Worm (Caenorhabditis elegans) whole organism, young adult: ENCODE results near the gene sri-60.

Experiments
- B0019.2 ChIP-seq: fragments of 200-800 bp; sonication (Bioruptor generic); conservative IDR thresholded peaks from 2 replicates; pipeline ENCODE4 v1.3.6; 2022; ENCODE audit warnings: missing genetic modification reagents, missing genetic modification characterization, missing compliant biosample characterization
- B0336.3 ChIP-seq: fragments of 200-800 bp; sonication (Bioruptor generic); IDR thresholded peaks from 2 replicates; pipeline ENCODE4 v1.3.6; 2022; ENCODE audit warnings: missing genetic modification characterization, missing compliant biosample characterization
- F52B5.7 ChIP-seq: sonication (generic microtip); optimal IDR thresholded peaks from 2 replicates; lab custom pipeline; 2016; ENCODE audit warnings: mild to moderate bottlenecking, missing genetic modification characterization, missing compliant biosample characterization
- K12H6.12 ChIP-seq: fragments of 200-800 bp; sonication (Bioruptor generic); optimal IDR thresholded peaks from 2 replicates; lab custom pipeline; 2018; ENCODE audit warnings: mild to moderate bottlenecking, missing genetic modification characterization, missing compliant biosample characterization
- Y53G8AR.9 ChIP-seq: fragments of 200-800 bp; sonication (Bioruptor generic); conservative IDR thresholded peaks from 2 replicates; pipeline ENCODE4 v1.3.6; 2022; ENCODE audit warnings: missing genetic modification reagents, missing genetic modification characterization, missing compliant biosample characterization
- Y67H2A.10 ChIP-seq: fragments of 200-800 bp; sonication (Bioruptor generic); conservative IDR thresholded peaks from 2 replicates; pipeline ENCODE4 v1.3.6; 2022; ENCODE audit warnings: missing genetic modification reagents, missing genetic modification characterization, missing compliant biosample characterization
- aptf-3 ChIP-seq: fragments of 200-800 bp; sonication (Bioruptor generic); IDR thresholded peaks from 2 replicates; pipeline ENCODE4 v1.3.6; 2022; ENCODE audit warnings: missing genetic modification characterization, missing compliant biosample characterization
- atf-7 ChIP-seq: sonication (generic microtip); optimal IDR thresholded peaks from 2 replicates; lab custom pipeline; 2017; ENCODE audit warnings: mild to moderate bottlenecking, missing genetic modification characterization, missing compliant biosample characterization
- attf-3 ChIP-seq: fragments of 200-800 bp; sonication (Bioruptor generic); conservative IDR thresholded peaks from 2 replicates; pipeline ENCODE4 v1.3.6; 2022; ENCODE audit warnings: missing genetic modification reagents, missing genetic modification characterization, missing compliant biosample characterization
- ccch-3 ChIP-seq: fragments of 200-800 bp; sonication (Bioruptor generic); optimal IDR thresholded peaks from 2 replicates; lab custom pipeline; 2018; ENCODE audit warnings: mild to moderate bottlenecking, missing genetic modification characterization, missing compliant biosample characterization
- cebp-2 ChIP-seq: fragments of 200-800 bp; sonication (Bioruptor generic); IDR thresholded peaks from 2 replicates; pipeline ENCODE4 v1.3.6; 2022; ENCODE audit warnings: missing genetic modification characterization, missing compliant biosample characterization
- ceh-100 ChIP-seq: fragments of 200-800 bp; sonication (Bioruptor generic); IDR thresholded peaks from 2 replicates; pipeline ENCODE4 v1.3.6; 2022; ENCODE audit warnings: missing genetic modification reagents, missing genetic modification characterization, missing compliant biosample characterization
- ceh-27 ChIP-seq: fragments of 200-800 bp; sonication (Bioruptor generic); optimal IDR thresholded peaks from 2 replicates; lab custom pipeline; 2018; ENCODE audit warnings: mild to moderate bottlenecking, missing genetic modification characterization, moderate library complexity, missing compliant biosample characterization
- die-1 ChIP-seq: sonication (generic microtip); optimal IDR thresholded peaks from 2 replicates; lab custom pipeline; 2016; ENCODE audit warnings: missing genotype, mild to moderate bottlenecking, missing genetic modification characterization, missing compliant biosample characterization
- efl-1 ChIP-seq: fragments of 150-350 bp; optimal IDR thresholded peaks from 2 replicates; lab custom pipeline; 2014; ENCODE audit warnings: missing biosample characterization, missing genetic modification reagents, missing genetic modification characterization
- egl-44 ChIP-seq: fragments of 200-800 bp; sonication (Bioruptor generic); IDR thresholded peaks from 2 replicates; pipeline ENCODE4 v1.3.6; 2022; ENCODE audit warnings: missing genetic modification reagents, missing genetic modification characterization, missing compliant biosample characterization
- ets-4 ChIP-seq: fragments of 200-800 bp; sonication (Bioruptor generic); optimal IDR thresholded peaks from 2 replicates; lab custom pipeline; 2018; ENCODE audit warnings: mild to moderate bottlenecking, missing genetic modification characterization, missing compliant biosample characterization
- gei-17 ChIP-seq: fragments of 200-800 bp; sonication (Bioruptor generic); optimal IDR thresholded peaks from 2 replicates; lab custom pipeline; 2018; ENCODE audit warnings: mild to moderate bottlenecking, missing genetic modification characterization, missing compliant biosample characterization
- hlh-12 ChIP-seq: sonication (generic microtip); optimal IDR thresholded peaks from 2 replicates; lab custom pipeline; 2016; ENCODE audit warnings: missing genetic modification characterization, missing compliant biosample characterization
- hmg-1.2 ChIP-seq: fragments of 200-800 bp; sonication (Bioruptor generic); IDR thresholded peaks from 2 replicates; pipeline ENCODE4 v1.3.6; 2022; ENCODE audit warnings: missing genetic modification reagents, missing genetic modification characterization, missing compliant biosample characterization
- hmg-20 ChIP-seq: fragments of 200-800 bp; sonication (Bioruptor generic); IDR thresholded peaks from 2 replicates; pipeline ENCODE4 v1.3.6; 2022; ENCODE audit warnings: missing genetic modification reagents, missing genetic modification characterization, missing compliant biosample characterization
- hrde-1 ChIP-seq: sonication (generic microtip); optimal IDR thresholded peaks from 2 replicates; lab custom pipeline; 2016; ENCODE audit warnings: missing genetic modification characterization, mild to moderate bottlenecking, missing compliant biosample characterization, moderate library complexity, missing genotype, missing genetic modification reagents, borderline replicate concordance
- hsf-1 ChIP-seq: fragments of 200-800 bp; sonication (Bioruptor generic); IDR thresholded peaks from 2 replicates; pipeline ENCODE4 v1.3.6; 2022; ENCODE audit warnings: missing genetic modification reagents, missing genetic modification characterization, missing compliant biosample characterization
- let-607 ChIP-seq, 2 experiments: fragments of 200-800 bp in 1 of 2; sonication (Bioruptor generic) in 1 of 2; sonication (generic microtip) in 1 of 2; optimal IDR thresholded peaks; 2 replicates each; lab custom pipeline; 2016 to 2018; ENCODE audit warnings: mild to moderate bottlenecking in 2 of 2, missing compliant biosample characterization in 2 of 2, missing genetic modification characterization in 2 of 2, moderate library complexity in 2 of 2, missing genotype in 1 of 2
- lin-26 ChIP-seq: fragments of 200-800 bp; sonication (Bioruptor generic); IDR thresholded peaks from 2 replicates; pipeline ENCODE4 v1.3.6; 2022; ENCODE audit warnings: missing genetic modification reagents, missing genetic modification characterization, missing compliant biosample characterization
- madf-10 ChIP-seq: sonication (generic microtip); optimal IDR thresholded peaks from 2 replicates; lab custom pipeline; 2016; ENCODE audit warnings: mild to moderate bottlenecking, missing genetic modification characterization, missing compliant biosample characterization
- madf-3 ChIP-seq: fragments of 200-800 bp; sonication (Bioruptor generic); IDR thresholded peaks from 2 replicates; pipeline ENCODE4 v1.3.6; 2022; ENCODE audit warnings: missing genetic modification reagents, missing genetic modification characterization, missing compliant biosample characterization
- pbrm-1 ChIP-seq: fragments of 200-800 bp; sonication (Bioruptor generic); IDR thresholded peaks from 2 replicates; pipeline ENCODE4 v1.3.6; 2022; ENCODE audit warnings: missing genetic modification reagents, missing genetic modification characterization, missing compliant biosample characterization
- pha-4 ChIP-seq: fragments of 150-350 bp; sonication (generic microtip); optimal IDR thresholded peaks from 2 replicates; lab custom pipeline; 2014; ENCODE audit warnings: missing biosample characterization, missing genetic modification reagents, missing genetic modification characterization
- snpc-4 ChIP-seq, 5 experiments: fragments of 150-350 bp in 1 of 5; sonication (generic microtip) in 4 of 5; optimal IDR thresholded peaks; 2 replicates each; lab custom pipeline; 2014 to 2018; ENCODE audit warnings: missing genetic modification characterization in 5 of 5, missing biosample characterization in 3 of 5, antibody characterized with exemption in 2 of 5, mild to moderate bottlenecking in 2 of 5, missing compliant biosample characterization in 2 of 5, missing genotype in 2 of 5, moderate library complexity in 2 of 5, missing genetic modification reagents in 1 of 5
- sptf-2 ChIP-seq: fragments of 200-800 bp; sonication (Bioruptor generic); optimal IDR thresholded peaks from 2 replicates; lab custom pipeline; 2018; ENCODE audit warnings: mild to moderate bottlenecking, missing genetic modification characterization, missing compliant biosample characterization
- zim-3 ChIP-seq: sonication (generic microtip); optimal IDR thresholded peaks from 2 replicates; lab custom pipeline; 2017; ENCODE audit warnings: mild to moderate bottlenecking, missing genetic modification characterization, moderate library complexity, missing compliant biosample characterization
- ztf-18 ChIP-seq: sonication (generic microtip); optimal IDR thresholded peaks from 2 replicates; lab custom pipeline; 2016; ENCODE audit warnings: missing genotype, mild to moderate bottlenecking, missing genetic modification characterization, missing compliant biosample characterization
- ztf-6 ChIP-seq: fragments of 200-800 bp; sonication (Bioruptor generic); IDR thresholded peaks from 2 replicates; pipeline ENCODE4 v1.3.6; 2022; ENCODE audit warnings: missing genetic modification reagents, missing genetic modification characterization, missing compliant biosample characterization

sri-60 gene

ce11 chrII:2700229-2700628 is 2.4 kb downstream of the sri-60 start, which contains the start of gene sri-61:
Gene sri-61, minus strand, starts transcription at chrII:2700329.
- TF ChIP-seq hmg-20 (GFP tag; lab: Robert Waterston, UW) = no peak
- no peak for TF ChIP-seq snpc-4 (GFP tag; optimal IDR thresholded peaks at IDR 0.05; lab: Kevin White, UChicago)
- no peak for TF ChIP-seq snpc-4 (tag; optimal IDR thresholded peaks at IDR 0.05; lab: Kevin White, UChicago)
- TF ChIP-seq pbrm-1 (GFP tag; lab: Robert Waterston, UW) = no peak
- no peak for TF ChIP-seq attf-3 (GFP tag; lab: Robert Waterston, UW)
- TF ChIP-seq F52B5.7 (tag; lab: Kevin White, UChicago) = no peak
- TF ChIP-seq B0019.2 (GFP tag; lab: Robert Waterston, UW) = no peak
- no peak for TF ChIP-seq madf-10 (tag; lab: Kevin White, UChicago)
- no peak for TF ChIP-seq lin-26 (GFP tag; lab: Robert Waterston, UW)
- no peak for TF ChIP-seq die-1 (tag; lab: Kevin White, UChicago)
- TF ChIP-seq B0336.3 (GFP tag; lab: Robert Waterston, UW) = no peak
- no peak for TF ChIP-seq aptf-3 (GFP tag; lab: Robert Waterston, UW)
- no peak for TF ChIP-seq Y53G8AR.9 (GFP tag; lab: Robert Waterston, UW)
- TF ChIP-seq ztf-6 = no peak
- TF ChIP-seq ceh-27 (GFP tag; lab: Kevin White, UChicago) = no peak
- TF ChIP-seq K12H6.12 (tag; lab: Kevin White, UChicago) = no peak
- no peak for TF ChIP-seq pha-4 (tag; lab: Kevin White, UChicago)
- no peak for TF ChIP-seq hsf-1 (GFP tag; lab: Robert Waterston, UW)
- TF ChIP-seq, all 124 proteins: peak for 0

ce11 chrII:2698378-2698777 is 4.3 kb downstream of the sri-60 start, which contains the start of gene sri-62:
Gene sri-62, minus strand, starts transcription at chrII:2698478.
- no peak for TF ChIP-seq hsf-1 (GFP tag; lab: Robert Waterston, UW)
- no peak for TF ChIP-seq hrde-1 (tag; lab: Kevin White, UChicago)
- no peak for TF ChIP-seq ets-4 (GFP tag; lab: Kevin White, UChicago)
- no peak for TF ChIP-seq ztf-18 (tag; lab: Kevin White, UChicago)
- no peak for TF ChIP-seq B0336.3 (GFP tag; lab: Robert Waterston, UW)
- TF ChIP-seq Y67H2A.10 (GFP tag; lab: Robert Waterston, UW) = no peak
- no peak for TF ChIP-seq hlh-12 (tag; lab: Kevin White, UChicago)

ce11 chrII:2695079-2695478 is 7.6 kb downstream of the sri-60 start:
- TF ChIP-seq hlh-12 (tag; lab: Kevin White, UChicago) = no peak
- no peak for TF ChIP-seq gei-17
- TF ChIP-seq hmg-1.2 (GFP tag; lab: Robert Waterston, UW) = no peak
- TF ChIP-seq madf-10 (tag; lab: Kevin White, UChicago) = no peak
- TF ChIP-seq die-1 (tag; lab: Kevin White, UChicago) = no peak
- TF ChIP-seq madf-3 (GFP tag; lab: Robert Waterston, UW) = no peak
- TF ChIP-seq zim-3 = no peak
- TF ChIP-seq ccch-3 (GFP tag; lab: Kevin White, UChicago) = no peak
- TF ChIP-seq atf-7 (tag; lab: Kevin White, UChicago) = no peak
- TF ChIP-seq sptf-2 = no peak
- no peak for TF ChIP-seq egl-44
- TF ChIP-seq ceh-100 (GFP tag; lab: Robert Waterston, UW) = no peak
- TF ChIP-seq let-607 (tag; optimal IDR thresholded peaks at IDR 0.05; lab: Kevin White, UChicago) = no peak
- TF ChIP-seq cebp-2 (GFP tag; lab: Robert Waterston, UW) = no peak
- no peak for TF ChIP-seq Y53G8AR.9 (GFP tag; lab: Robert Waterston, UW)
- TF ChIP-seq efl-1 = no peak
